Worm (Caenorhabditis elegans) whole organism, young adult: ENCODE data around the gene npr-2.

Experiments used
- B0035.1 ChIP-seq: sonication (generic microtip); optimal IDR thresholded peaks from 2 replicates; lab custom pipeline; 2016; ENCODE audit warnings: missing genetic modification characterization, mild to moderate bottlenecking, missing compliant biosample characterization, missing genotype, missing genetic modification reagents
- C17E4.6 ChIP-seq: fragments of 200-800 bp; sonication (Bioruptor generic); IDR thresholded peaks from 2 replicates; pipeline ENCODE4 v1.3.6; 2022; ENCODE audit warnings: missing genetic modification reagents, missing genetic modification characterization, missing compliant biosample characterization
- F37B4.10 ChIP-seq: fragments of 200-800 bp; sonication (Bioruptor generic); IDR thresholded peaks from 2 replicates; pipeline ENCODE4 v1.3.6; 2022; ENCODE audit warnings: missing genetic modification characterization, missing compliant biosample characterization
- F39B2.1 ChIP-seq: fragments of 200-800 bp; sonication (Bioruptor generic); IDR thresholded peaks from 2 replicates; pipeline ENCODE4 v1.3.6; 2022; ENCODE audit warnings: missing genetic modification reagents, missing genetic modification characterization, missing compliant biosample characterization
- F49E8.2 ChIP-seq: sonication (generic microtip); optimal IDR thresholded peaks from 3 replicates; lab custom pipeline; 2017; ENCODE audit warnings: missing genetic modification characterization, mild to moderate bottlenecking, missing compliant biosample characterization, antibody characterized with exemption, moderate library complexity; ENCODE audit not compliant: insufficient read depth
- F52B5.7 ChIP-seq: sonication (generic microtip); optimal IDR thresholded peaks from 2 replicates; lab custom pipeline; 2016; ENCODE audit warnings: mild to moderate bottlenecking, missing genetic modification characterization, missing compliant biosample characterization
- Y53F4B.3 ChIP-seq: fragments of 200-800 bp; sonication (Bioruptor generic); IDR thresholded peaks from 2 replicates; pipeline ENCODE4 v1.3.6; 2022; ENCODE audit warnings: missing genetic modification reagents, missing genetic modification characterization, missing compliant biosample characterization
- Y95B8A.8 ChIP-seq: fragments of 200-800 bp; sonication (Bioruptor generic); IDR thresholded peaks from 2 replicates; pipeline ENCODE4 v1.3.6; 2022; ENCODE audit warnings: missing genetic modification reagents, missing genetic modification characterization, missing compliant biosample characterization
- ama-1 ChIP-seq, 3 experiments: fragments of 150-350 bp in 1 of 3; sonication (generic microtip) in 2 of 3; optimal IDR thresholded peaks; 2 replicates each; lab custom pipeline; 2014 to 2018; ENCODE audit warnings: missing biosample characterization in 2 of 3, missing genetic modification characterization in 2 of 3, missing genetic modification reagents in 2 of 3
- attf-5 ChIP-seq: fragments of 200-800 bp; sonication (Bioruptor generic); optimal IDR thresholded peaks from 2 replicates; lab custom pipeline; 2018; ENCODE audit warnings: mild to moderate bottlenecking, missing genetic modification characterization, missing compliant biosample characterization
- bed-1 ChIP-seq: fragments of 200-800 bp; sonication (Bioruptor generic); IDR thresholded peaks from 2 replicates; pipeline ENCODE4 v1.3.6; 2022; ENCODE audit warnings: missing genetic modification reagents, missing genetic modification characterization, missing compliant biosample characterization
- ccch-3 ChIP-seq: fragments of 200-800 bp; sonication (Bioruptor generic); optimal IDR thresholded peaks from 2 replicates; lab custom pipeline; 2018; ENCODE audit warnings: mild to moderate bottlenecking, missing genetic modification characterization, missing compliant biosample characterization
- cebp-2 ChIP-seq: fragments of 200-800 bp; sonication (Bioruptor generic); IDR thresholded peaks from 2 replicates; pipeline ENCODE4 v1.3.6; 2022; ENCODE audit warnings: missing genetic modification characterization, missing compliant biosample characterization
- ceh-100 ChIP-seq: fragments of 200-800 bp; sonication (Bioruptor generic); IDR thresholded peaks from 2 replicates; pipeline ENCODE4 v1.3.6; 2022; ENCODE audit warnings: missing genetic modification reagents, missing genetic modification characterization, missing compliant biosample characterization
- ceh-91 ChIP-seq: fragments of 200-800 bp; sonication (Bioruptor generic); IDR thresholded peaks from 2 replicates; pipeline ENCODE4 v1.3.6; 2022; ENCODE audit warnings: missing genetic modification reagents, missing genetic modification characterization, missing compliant biosample characterization
- chd-7 ChIP-seq: sonication (generic microtip); optimal IDR thresholded peaks from 2 replicates; lab custom pipeline; 2016; ENCODE audit warnings: mild to moderate bottlenecking, missing genetic modification characterization, moderate library complexity, missing compliant biosample characterization
- dox-1 ChIP-seq: fragments of 200-800 bp; sonication (Bioruptor generic); IDR thresholded peaks from 2 replicates; pipeline ENCODE4 v1.3.6; 2022; ENCODE audit warnings: missing genetic modification reagents, missing genetic modification characterization, missing compliant biosample characterization
- hlh-26 ChIP-seq: fragments of 200-800 bp; sonication (Bioruptor generic); conservative IDR thresholded peaks from 2 replicates; pipeline ENCODE4 v1.3.6; 2022; ENCODE audit warnings: missing genetic modification reagents, missing genetic modification characterization, missing compliant biosample characterization
- hmg-20 ChIP-seq: fragments of 200-800 bp; sonication (Bioruptor generic); IDR thresholded peaks from 2 replicates; pipeline ENCODE4 v1.3.6; 2022; ENCODE audit warnings: missing genetic modification reagents, missing genetic modification characterization, missing compliant biosample characterization
- hsf-1 ChIP-seq: fragments of 200-800 bp; sonication (Bioruptor generic); IDR thresholded peaks from 2 replicates; pipeline ENCODE4 v1.3.6; 2022; ENCODE audit warnings: missing genetic modification reagents, missing genetic modification characterization, missing compliant biosample characterization
- lag-1 ChIP-seq: fragments of 200-800 bp; sonication (Bioruptor generic); IDR thresholded peaks from 2 replicates; pipeline ENCODE4 v1.3.6; 2022; ENCODE audit warnings: missing genetic modification reagents, missing genetic modification characterization, missing compliant biosample characterization
- lir-1 ChIP-seq: fragments of 200-800 bp; sonication (Bioruptor generic); conservative IDR thresholded peaks from 2 replicates; pipeline ENCODE4 v1.3.6; 2022; ENCODE audit warnings: missing genetic modification reagents, missing genetic modification characterization, missing compliant biosample characterization
- madf-10 ChIP-seq: sonication (generic microtip); optimal IDR thresholded peaks from 2 replicates; lab custom pipeline; 2016; ENCODE audit warnings: mild to moderate bottlenecking, missing genetic modification characterization, missing compliant biosample characterization
- mcd-1 ChIP-seq: fragments of 200-800 bp; sonication (Bioruptor generic); IDR thresholded peaks from 2 replicates; pipeline ENCODE4 v1.3.6; 2022; ENCODE audit warnings: missing genetic modification reagents, missing genetic modification characterization, missing compliant biosample characterization
- mel-28 ChIP-seq: sonication (generic microtip); optimal IDR thresholded peaks from 2 replicates; lab custom pipeline; 2016; ENCODE audit warnings: borderline replicate concordance, mild to moderate bottlenecking, missing genetic modification characterization, missing compliant biosample characterization
- nfyb-1 ChIP-seq: fragments of 200-800 bp; sonication (Bioruptor generic); IDR thresholded peaks from 2 replicates; pipeline ENCODE4 v1.3.6; 2022; ENCODE audit warnings: missing genetic modification reagents, missing genetic modification characterization, missing compliant biosample characterization
- nhr-120 ChIP-seq: fragments of 200-800 bp; sonication (Bioruptor generic); IDR thresholded peaks from 2 replicates; pipeline ENCODE4 v1.3.6; 2022; ENCODE audit warnings: missing genetic modification characterization, missing compliant biosample characterization
- nhr-179 ChIP-seq: sonication (generic microtip); optimal IDR thresholded peaks from 2 replicates; lab custom pipeline; 2016; ENCODE audit warnings: mild to moderate bottlenecking, missing genetic modification characterization, missing compliant biosample characterization
- pha-4 ChIP-seq: fragments of 150-350 bp; sonication (generic microtip); optimal IDR thresholded peaks from 2 replicates; lab custom pipeline; 2014; ENCODE audit warnings: missing biosample characterization, missing genetic modification reagents, missing genetic modification characterization
- rcor-1 ChIP-seq: fragments of 200-800 bp; sonication (Bioruptor generic); IDR thresholded peaks from 2 replicates; pipeline ENCODE4 v1.3.6; 2022; ENCODE audit warnings: missing genetic modification reagents, missing genetic modification characterization, missing compliant biosample characterization
- repo-1 ChIP-seq: sonication (generic microtip); optimal IDR thresholded peaks from 2 replicates; lab custom pipeline; 2017; ENCODE audit warnings: mild to moderate bottlenecking, missing genetic modification characterization, missing compliant biosample characterization
- sdz-38 ChIP-seq: sonication (generic microtip); optimal IDR thresholded peaks from 2 replicates; lab custom pipeline; 2016; ENCODE audit warnings: missing genotype, missing genetic modification characterization, missing compliant biosample characterization
- snpc-3.4 ChIP-seq: sonication (generic microtip); optimal IDR thresholded peaks from 2 replicates; lab custom pipeline; 2017; ENCODE audit warnings: missing genetic modification characterization, mild to moderate bottlenecking, missing compliant biosample characterization, antibody characterized with exemption, moderate library complexity, missing genotype, missing genetic modification reagents
- somi-1 ChIP-seq: fragments of 200-800 bp; sonication (Bioruptor generic); optimal IDR thresholded peaks from 2 replicates; lab custom pipeline; 2018; ENCODE audit warnings: mild to moderate bottlenecking, missing genetic modification characterization, missing compliant biosample characterization
- unc-130 ChIP-seq: sonication (generic microtip); optimal IDR thresholded peaks from 2 replicates; lab custom pipeline; 2016; ENCODE audit warnings: missing genetic modification reagents, missing genetic modification characterization, missing compliant biosample characterization
- unc-62 ChIP-seq: fragments of 150-350 bp; optimal IDR thresholded peaks from 2 replicates; lab custom pipeline; 2014; ENCODE audit warnings: missing biosample characterization, missing genetic modification reagents, missing genetic modification characterization
- zim-3 ChIP-seq: sonication (generic microtip); optimal IDR thresholded peaks from 2 replicates; lab custom pipeline; 2017; ENCODE audit warnings: mild to moderate bottlenecking, missing genetic modification characterization, moderate library complexity, missing compliant biosample characterization
- ztf-3 ChIP-seq: fragments of 200-800 bp; sonication (Bioruptor generic); optimal IDR thresholded peaks from 2 replicates; lab custom pipeline; 2018; ENCODE audit warnings: mild to moderate bottlenecking, missing genetic modification characterization, missing compliant biosample characterization

Gene npr-2

DNA sequence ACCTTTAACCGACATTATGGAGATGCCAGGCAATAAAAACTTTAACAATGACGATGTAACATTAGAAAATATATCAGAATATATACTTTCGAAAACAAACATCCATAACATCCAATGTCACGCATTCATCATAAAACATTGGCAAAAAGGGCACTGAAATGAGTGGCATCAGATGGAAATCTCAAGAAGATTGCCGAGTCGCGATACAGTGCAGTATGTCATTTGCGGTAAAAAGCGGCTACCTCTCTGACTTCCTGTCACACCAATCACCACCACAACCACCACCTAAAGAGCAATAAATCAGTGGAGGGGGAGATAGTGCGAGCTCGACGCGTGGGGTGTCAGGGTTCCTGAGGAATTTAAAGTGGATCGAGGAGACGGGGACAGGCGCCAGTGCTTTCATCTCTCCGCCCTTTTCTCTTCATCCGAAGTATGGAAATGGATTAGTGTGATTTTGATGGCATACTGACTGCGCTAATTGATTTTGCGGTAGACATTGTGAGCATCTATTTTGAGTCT is 33.2 kb upstream of the npr-2 start:
- TF ChIP-seq rcor-1 (GFP tag; lab: Robert Waterston, UW) (no peak), dox-1 (GFP tag; lab: Robert Waterston, UW) (no peak), nhr-120 (GFP tag; lab: Robert Waterston, UW) (no peak), hsf-1 (no peak), hlh-26 (no peak)

DNA sequence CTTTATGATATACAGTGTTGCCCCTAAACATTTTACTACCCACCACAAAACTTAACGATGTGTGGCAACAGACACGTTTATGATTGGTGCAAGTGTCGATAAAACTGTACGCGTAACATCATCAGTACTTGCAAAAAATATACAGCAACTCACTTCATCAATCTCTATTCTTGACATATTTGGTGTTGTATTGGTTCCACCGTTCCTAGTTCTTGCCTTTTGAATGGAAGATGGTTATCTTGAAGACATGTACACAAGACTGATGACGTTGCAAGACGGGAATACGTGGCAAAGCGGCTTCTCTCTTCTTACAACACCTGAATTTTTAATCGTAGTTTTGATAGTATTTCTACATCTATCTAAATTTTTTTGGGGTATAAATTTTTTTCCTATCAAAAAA is 31.0 kb upstream of the npr-2 start:
- TF ChIP-seq bed-1 (GFP tag; lab: Robert Waterston, UW) (no peak), repo-1 (tag; lab: Kevin White, UChicago) (no peak), F37B4.10 (GFP tag; lab: Robert Waterston, UW) (no peak), ztf-3 (GFP tag; lab: Kevin White, UChicago) (no peak), C17E4.6 (GFP tag; lab: Robert Waterston, UW) (no peak), pha-4 (tag; lab: Kevin White, UChicago) (no peak), lag-1 (GFP tag; lab: Robert Waterston, UW) (no peak), zim-3 (tag; lab: Kevin White, UChicago) (no peak), B0035.1 (tag; lab: Kevin White, UChicago) (no peak), ceh-100 (GFP tag; lab: Robert Waterston, UW) (no peak), F52B5.7 (tag; lab: Kevin White, UChicago) (no peak)

DNA sequence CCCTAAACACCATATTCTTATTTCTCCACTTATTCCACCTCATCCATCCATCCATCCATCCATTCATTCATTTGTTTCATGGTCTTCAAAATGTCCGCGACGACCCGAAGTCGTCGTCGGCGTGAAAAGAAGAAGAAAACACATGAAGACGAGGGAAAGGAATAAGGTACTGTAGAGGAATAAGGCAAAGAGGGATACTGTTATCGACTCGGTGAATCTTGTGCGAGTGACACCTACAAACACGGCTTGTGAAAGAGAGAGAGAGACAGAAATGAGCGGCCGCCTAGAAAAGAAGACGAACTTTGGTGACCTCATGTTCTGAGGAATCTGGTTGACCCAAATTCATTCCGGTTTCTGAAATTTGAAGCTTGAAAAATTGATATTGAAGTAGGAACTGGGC is 29.2 kb upstream of the npr-2 start:
- no peak for TF ChIP-seq Y53F4B.3
- no peak for TF ChIP-seq cebp-2 (GFP tag; lab: Robert Waterston, UW)
- TF ChIP-seq hsf-1: no peak
- no peak for TF ChIP-seq chd-7
- no peak for TF ChIP-seq rcor-1 (GFP tag; lab: Robert Waterston, UW)
- TF ChIP-seq lag-1 (GFP tag; lab: Robert Waterston, UW): no peak
- no peak for TF ChIP-seq ama-1 (optimal IDR thresholded peaks at IDR 0.05; lab: Kevin White, UChicago)
- TF ChIP-seq ama-1 (GFP tag; optimal IDR thresholded peaks at IDR 0.05; lab: Kevin White, UChicago): no peak
- TF ChIP-seq F49E8.2: no peak
- no peak for TF ChIP-seq ccch-3 (GFP tag; lab: Kevin White, UChicago)
- no peak for TF ChIP-seq F39B2.1 (GFP tag; lab: Robert Waterston, UW)
- no peak for TF ChIP-seq unc-130 (GFP tag; lab: Kevin White, UChicago)
- no peak for TF ChIP-seq zim-3 (tag; lab: Kevin White, UChicago)
- no peak for TF ChIP-seq somi-1 (GFP tag; lab: Kevin White, UChicago)
- no peak for TF ChIP-seq sdz-38 (tag; lab: Kevin White, UChicago)
- no peak for TF ChIP-seq ceh-91
- TF ChIP-seq madf-10: no peak
- no peak for TF ChIP-seq snpc-3.4

DNA sequence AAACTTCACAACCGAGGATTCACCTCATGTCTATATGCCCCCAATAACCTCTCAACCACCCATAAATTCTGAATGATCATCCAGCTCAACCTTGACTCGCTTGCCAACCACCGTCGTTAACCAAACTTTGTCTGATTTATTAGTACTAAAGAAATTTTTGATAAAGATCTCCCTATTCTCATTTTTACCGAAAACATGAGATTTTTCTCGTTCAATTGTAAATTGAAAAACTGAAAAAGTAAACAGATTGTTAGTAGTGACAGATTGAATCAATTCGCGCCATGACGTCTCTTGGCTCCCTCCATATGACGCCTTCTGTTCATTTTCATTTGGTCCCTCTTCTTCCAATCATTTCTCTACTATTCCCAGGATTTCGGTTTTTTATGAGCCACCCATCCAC is 28.0 kb upstream of the npr-2 start:
- no peak for TF ChIP-seq unc-62 (GFP tag; lab: Kevin White, UChicago)
- no peak for TF ChIP-seq lag-1 (GFP tag; lab: Robert Waterston, UW)
- no peak for TF ChIP-seq mcd-1
- TF ChIP-seq hmg-20 (GFP tag; lab: Robert Waterston, UW): no peak
- TF ChIP-seq Y95B8A.8 (GFP tag; lab: Robert Waterston, UW): no peak
- no peak for TF ChIP-seq cebp-2 (GFP tag; lab: Robert Waterston, UW)
- TF ChIP-seq mel-28 (tag; lab: Kevin White, UChicago): no peak
- no peak for TF ChIP-seq nfyb-1 (GFP tag; lab: Robert Waterston, UW)
- TF ChIP-seq lir-1 (GFP tag; lab: Robert Waterston, UW): no peak
- TF ChIP-seq madf-10: no peak
- no peak for TF ChIP-seq attf-5 (GFP tag; lab: Kevin White, UChicago)
- TF ChIP-seq nhr-179: no peak
